Worm (Caenorhabditis elegans): ENCODE results near the gene T24H10.1.

DNA sequence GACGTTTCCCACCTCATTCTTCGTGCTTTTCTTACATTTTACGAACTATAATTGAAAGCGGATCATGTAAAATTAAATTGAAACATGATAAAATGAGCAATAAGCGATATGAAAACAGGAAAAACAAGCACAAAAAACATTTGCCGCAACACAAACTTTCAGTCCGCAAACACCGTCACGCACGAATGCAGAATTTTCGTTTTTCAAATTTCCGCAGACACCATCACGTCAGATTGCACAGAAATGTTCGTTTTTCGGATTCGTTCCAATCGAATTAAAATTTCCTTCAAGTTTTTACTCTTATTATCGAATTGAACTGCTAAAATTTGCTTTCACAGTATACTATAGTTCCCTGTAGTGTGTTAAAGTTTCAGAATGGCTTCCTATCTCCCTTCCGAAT, 44.6 kb upstream of the T24H10.1 start, which contains the start of gene chmp-7:
- TF ChIP-seq ces-1 (GFP tag; optimal IDR thresholded peaks at IDR 0.05) (peak; percentile 57), efl-1 (optimal IDR thresholded peaks at IDR 0.05) (peak; percentile 89 to 91), efl-1 (GFP tag; optimal IDR thresholded peaks at IDR 0.05 in 1 of 2) (peak; percentile 89 to 99), nhr-76 (tag; optimal IDR thresholded peaks at IDR 0.05) (no peak), nhr-237 (tag; optimal IDR thresholded peaks at IDR 0.05) (peak; percentile 30), ceh-8 (GFP tag; optimal IDR thresholded peaks at IDR 0.05) (peak; percentile 22), mep-1 (tag; optimal IDR thresholded peaks at IDR 0.05) (peak; percentile 99), aly-2 (tag; optimal IDR thresholded peaks at IDR 0.05) (peak; percentile 83), lin-13 (GFP tag; optimal IDR thresholded peaks at IDR 0.05) (peak; percentile 79), elt-3 (tag; optimal IDR thresholded peaks at IDR 0.05) (peak in 3 of 6 experiments; percentile 57 to 85 (median 80)), fos-1 (tag; optimal IDR thresholded peaks at IDR 0.05) (peak; percentile 82), snpc-4 (tag; optimal IDR thresholded peaks at IDR 0.05) (peak; percentile 78), lsy-2 (tag; optimal IDR thresholded peaks at IDR 0.05) (peak; percentile 90 to 93), nhr-47 (tag; optimal IDR thresholded peaks at IDR 0.05) (peak; percentile 88)

Measured in whole organism, L1 larva.